Worm (Caenorhabditis elegans) whole organism, L2 larva: Measurements from ENCODE around the gene lbp-3.

Source experiments
- F13H6.1 ChIP-seq: sonication (generic microtip); optimal IDR thresholded peaks from 2 replicates; lab custom pipeline; 2016; ENCODE audit warnings: missing genetic modification characterization, missing compliant biosample characterization
- elt-1 ChIP-seq: fragments of 150-350 bp; optimal IDR thresholded peaks from 2 replicates; lab custom pipeline; 2014; ENCODE audit warnings: missing biosample characterization, missing genetic modification characterization
- fos-1 ChIP-seq: fragments of 150-350 bp; optimal IDR thresholded peaks from 2 replicates; lab custom pipeline; 2014; ENCODE audit warnings: missing biosample characterization, missing genetic modification characterization
- sma-9 ChIP-seq, 2 experiments: fragments of 150-350 bp in 1 of 2; sonication (generic microtip) in 1 of 2; optimal IDR thresholded peaks; 2 replicates each; lab custom pipeline; 2014 to 2016; ENCODE audit warnings: missing genetic modification characterization in 2 of 2, mild to moderate bottlenecking in 1 of 2, missing biosample characterization in 1 of 2, missing compliant biosample characterization in 1 of 2, missing genetic modification reagents in 1 of 2, moderate library complexity in 1 of 2
- snpc-4 ChIP-seq: fragments of 150-350 bp; optimal IDR thresholded peaks from 2 replicates; lab custom pipeline; 2014; ENCODE audit warnings: missing biosample characterization, missing genetic modification characterization

Gene lbp-3

ce11 chrX:3306594-3307296 lies 49.6 kb downstream of the lbp-3 start:
- TF ChIP-seq fos-1 (tag; lab: Kevin White, UChicago) (peak; percentile 75), sma-9 (GFP tag; optimal IDR thresholded peaks at IDR 0.05; lab: Kevin White, UChicago) (peak; percentile 30), sma-9 (tag; optimal IDR thresholded peaks at IDR 0.05; lab: Kevin White, UChicago) (no peak), F13H6.1 (tag; lab: Kevin White, UChicago) (no peak), snpc-4 (tag; lab: Kevin White, UChicago) (no peak), elt-1 (tag; lab: Kevin White, UChicago) (no peak)
- TF ChIP-seq, all 48 proteins: peak for 2
